Fruit fly (Drosophila melanogaster) whole organism, wandering third instar larva: Measurements from ENCODE around the gene CG15385.

Source experiments
- Abd-B ChIP-seq: fragments of >200 bp; optimal IDR thresholded peaks from 2 replicates; lab custom pipeline; 2017; ENCODE audit warnings: missing biosample characterization, missing genetic modification characterization
- CG32264 ChIP-seq: fragments of 200-800 bp; sonication (Bioruptor generic); optimal IDR thresholded peaks from 2 replicates; lab custom pipeline; 2016; ENCODE audit warnings: missing biosample characterization, missing genetic modification characterization
- CG9705 ChIP-seq: fragments of 200-800 bp; sonication (Bioruptor generic); optimal IDR thresholded peaks from 2 replicates; lab custom pipeline; 2018; ENCODE audit warnings: missing biosample characterization, mild to moderate bottlenecking, missing genetic modification characterization
- CrebA ChIP-seq: fragments of 200-800 bp; sonication (Bioruptor generic); optimal IDR thresholded peaks from 2 replicates; lab custom pipeline; 2016; ENCODE audit warnings: missing biosample characterization, mild to moderate bottlenecking, missing genetic modification characterization, borderline replicate concordance
- Dfd ChIP-seq: fragments of >200 bp; optimal IDR thresholded peaks from 2 replicates; lab custom pipeline; 2017; ENCODE audit warnings: missing biosample characterization, missing genetic modification characterization
- Dif ChIP-seq: fragments of 200-275, 200-300 bp; sonication (Bioruptor generic); optimal IDR thresholded peaks from 2 replicates; lab custom pipeline; 2018; ENCODE audit warnings: missing biosample characterization, missing genetic modification characterization; ENCODE audit not compliant: partially characterized antibody
- GATAd ChIP-seq: sonication (Bioruptor generic); optimal IDR thresholded peaks from 2 replicates; lab custom pipeline; 2016; ENCODE audit warnings: missing biosample characterization, missing genetic modification characterization
- HLH106 ChIP-seq: fragments of 200-800 bp; optimal IDR thresholded peaks from 3 replicates; lab custom pipeline; 2019; ENCODE audit warnings: missing biosample characterization, mild to moderate bottlenecking, missing genetic modification characterization, moderate library complexity
- Hnf4 ChIP-seq: fragments of 200-800 bp; sonication (Bioruptor generic); optimal IDR thresholded peaks from 2 replicates; lab custom pipeline; 2016; ENCODE audit warnings: missing biosample characterization, mild to moderate bottlenecking, missing genetic modification characterization
- Hr78 ChIP-seq: fragments of >200 bp; optimal IDR thresholded peaks from 2 replicates; lab custom pipeline; 2017; ENCODE audit warnings: missing biosample characterization, missing genetic modification characterization
- Hr83 ChIP-seq: fragments of 200-300 bp; sonication (Bioruptor generic); optimal IDR thresholded peaks from 2 replicates; lab custom pipeline; 2016; ENCODE audit warnings: missing biosample characterization, mild to moderate bottlenecking, missing genetic modification characterization, moderate library complexity; ENCODE audit not compliant: poor library complexity, severe bottlenecking
- Jra ChIP-seq: sonication (Bioruptor generic); optimal IDR thresholded peaks from 2 replicates; lab custom pipeline; 2016; ENCODE audit warnings: missing biosample characterization, missing genetic modification characterization
- Mio ChIP-seq: sonication (Bioruptor generic); optimal IDR thresholded peaks from 2 replicates; lab custom pipeline; 2016; ENCODE audit warnings: missing biosample characterization, missing genetic modification characterization
- Myc ChIP-seq: fragments of >200 bp; optimal IDR thresholded peaks from 2 replicates; lab custom pipeline; 2017
- N ChIP-seq: fragments of >200 bp; optimal IDR thresholded peaks from 2 replicates; lab custom pipeline; 2018; ENCODE audit warnings: missing biosample characterization, missing external identifiers, missing genetic modification characterization
- OdsH ChIP-seq: fragments of 200-800 bp; sonication (Bioruptor generic); optimal IDR thresholded peaks from 2 replicates; lab custom pipeline; 2016; ENCODE audit warnings: missing biosample characterization, mild to moderate bottlenecking, missing genetic modification characterization
- Rel ChIP-seq, 2 experiments: fragments of 200-800 bp; sonication (Bioruptor generic) in 1 of 2; optimal IDR thresholded peaks; 2 replicates in 1 of 2; 3 replicates in 1 of 2; lab custom pipeline; 2016 to 2019; ENCODE audit warnings: mild to moderate bottlenecking in 2 of 2, missing biosample characterization in 2 of 2, missing genetic modification characterization in 2 of 2, moderate library complexity in 1 of 2
- Sp1 ChIP-seq: fragments of 200-800 bp; sonication (Bioruptor generic); optimal IDR thresholded peaks from 3 replicates; lab custom pipeline; 2019; ENCODE audit warnings: missing biosample characterization, mild to moderate bottlenecking, missing genetic modification characterization, moderate library complexity
- Vsx2 ChIP-seq: fragments of 200-300, 225-300 bp; sonication (Bioruptor generic); optimal IDR thresholded peaks from 2 replicates; lab custom pipeline; 2018; ENCODE audit warnings: missing biosample characterization, missing genetic modification characterization; ENCODE audit not compliant: partially characterized antibody
- br ChIP-seq: fragments of 200-800 bp; sonication (Bioruptor generic); optimal IDR thresholded peaks from 2 replicates; lab custom pipeline; 2016; ENCODE audit warnings: missing biosample characterization, missing genetic modification characterization
- brk ChIP-seq: fragments of 200-800 bp; sonication (Bioruptor generic); optimal IDR thresholded peaks from 2 replicates; lab custom pipeline; 2016; ENCODE audit warnings: missing biosample characterization, mild to moderate bottlenecking, missing genetic modification characterization
- dl ChIP-seq, 2 experiments: fragments of 175-275, 200-275 bp in 1 of 2; fragments of 200-275 bp in 1 of 2; sonication (Bioruptor generic); optimal IDR thresholded peaks; lab custom pipeline; 2018; ENCODE audit warnings: mild to moderate bottlenecking in 2 of 2, missing biosample characterization in 2 of 2, missing genetic modification characterization in 2 of 2, moderate library complexity in 2 of 2; ENCODE audit not compliant: partially characterized antibody in 2 of 2, insufficient read depth in 1 of 2
- dmrt93B ChIP-seq: fragments of 200-800 bp; sonication (Bioruptor generic); optimal IDR thresholded peaks from 2 replicates; lab custom pipeline; 2018; ENCODE audit warnings: missing biosample characterization, mild to moderate bottlenecking, missing genetic modification characterization
- dsf ChIP-seq: sonication (Bioruptor generic); optimal IDR thresholded peaks from 2 replicates; lab custom pipeline; 2016; ENCODE audit warnings: missing biosample characterization, missing genetic modification characterization, borderline replicate concordance
- ey ChIP-seq: fragments of 200-800 bp; sonication (Bioruptor generic); optimal IDR thresholded peaks from 2 replicates; lab custom pipeline; 2016; ENCODE audit warnings: missing biosample characterization, missing genetic modification characterization
- foxo ChIP-seq, 2 experiments: fragments of 200-800 bp; sonication (Bioruptor generic); optimal IDR thresholded peaks; 2 replicates in 1 of 2; 3 replicates in 1 of 2; lab custom pipeline; 2016 to 2017; ENCODE audit warnings: missing biosample characterization in 2 of 2, missing genetic modification characterization in 2 of 2
- fru ChIP-seq: fragments of 200-800 bp; sonication (Bioruptor generic); optimal IDR thresholded peaks from 3 replicates; lab custom pipeline; 2016; ENCODE audit warnings: missing biosample characterization, mild to moderate bottlenecking, missing genetic modification characterization
- h ChIP-seq: fragments of 200-800 bp; sonication (Bioruptor generic); optimal IDR thresholded peaks from 3 replicates; lab custom pipeline; 2016; ENCODE audit warnings: missing biosample characterization, mild to moderate bottlenecking, missing genetic modification characterization
- jim ChIP-seq: fragments of 175-275, 200-325 bp; sonication (Bioruptor generic); optimal IDR thresholded peaks from 2 replicates; lab custom pipeline; 2016; ENCODE audit warnings: missing biosample characterization, mild to moderate bottlenecking, missing genetic modification characterization
- lola ChIP-seq: fragments of >200 bp; optimal IDR thresholded peaks from 2 replicates; lab custom pipeline; 2017; ENCODE audit warnings: missing biosample characterization, missing genetic modification characterization
- pan ChIP-seq: fragments of >200 bp; optimal IDR thresholded peaks from 2 replicates; lab custom pipeline; 2017
- psq ChIP-seq: fragments of 200-800 bp; sonication (Bioruptor generic); optimal IDR thresholded peaks from 3 replicates; lab custom pipeline; 2017; ENCODE audit warnings: missing biosample characterization, mild to moderate bottlenecking, missing genetic modification characterization, moderate library complexity
- rgr ChIP-seq: fragments of 200-800 bp; sonication (Bioruptor generic); optimal IDR thresholded peaks from 3 replicates; lab custom pipeline; 2016; ENCODE audit warnings: missing biosample characterization, mild to moderate bottlenecking, missing genetic modification characterization
- sage ChIP-seq: fragments of 200-800 bp; sonication (Bioruptor generic); optimal IDR thresholded peaks from 2 replicates; lab custom pipeline; 2016; ENCODE audit warnings: missing biosample characterization, mild to moderate bottlenecking, missing genetic modification characterization
- sv ChIP-seq: fragments of 200-800 bp; sonication (Bioruptor generic); optimal IDR thresholded peaks from 3 replicates; lab custom pipeline; 2016; ENCODE audit warnings: missing biosample characterization, missing genetic modification characterization
- tai ChIP-seq: sonication (Bioruptor generic); optimal IDR thresholded peaks from 2 replicates; lab custom pipeline; 2016; ENCODE audit warnings: missing biosample characterization, missing genetic modification characterization
- usp ChIP-seq: fragments of >200 bp; optimal IDR thresholded peaks from 2 replicates; lab custom pipeline; 2017; ENCODE audit warnings: missing biosample characterization, missing genetic modification characterization
- woc ChIP-seq: sonication (Bioruptor generic); optimal IDR thresholded peaks from 2 replicates; lab custom pipeline; 2016; ENCODE audit warnings: missing biosample characterization, mild to moderate bottlenecking, missing genetic modification characterization

Gene CG15385

dm6 chr2L:2177312-2177968 lies 34.9 kb downstream of the CG15385 start:
- TF ChIP-seq Hr78 = no peak
- TF ChIP-seq dsf (GFP tag; lab: Kevin White, UChicago) = no peak
- TF ChIP-seq Sp1 (GFP tag; lab: Kevin White, UChicago) = peak; percentile 31
- peak in 1 of 2 experiments; percentile 72 for TF ChIP-seq foxo (GFP tag; optimal IDR thresholded peaks at IDR 0.05; lab: Kevin White, UChicago)
- TF ChIP-seq Vsx2 (GFP tag; lab: Kevin White, UChicago) = no peak
- no peak for TF ChIP-seq lola (GFP tag; lab: Kevin White, UChicago)
- TF ChIP-seq Hnf4 (GFP tag; lab: Kevin White, UChicago) = peak; percentile 38
- TF ChIP-seq OdsH (GFP tag; lab: Kevin White, UChicago) = peak; percentile 38
- no peak for TF ChIP-seq CG32264 (GFP tag; lab: Kevin White, UChicago)
- peak; percentile 45 for TF ChIP-seq sv (GFP tag; lab: Kevin White, UChicago)
- TF ChIP-seq rgr (GFP tag; lab: Kevin White, UChicago) = peak; percentile 65
- TF ChIP-seq Dif = no peak
- no peak for TF ChIP-seq brk (GFP tag; lab: Kevin White, UChicago)
- TF ChIP-seq Mio (GFP tag; lab: Kevin White, UChicago) = no peak
- peak; percentile 46 for TF ChIP-seq HLH106 (tag; lab: Kevin White, UChicago)
- TF ChIP-seq br (GFP tag; lab: Kevin White, UChicago) = peak; percentile 49
- TF ChIP-seq Myc (lab: Kevin White, UChicago) = no peak
- TF ChIP-seq jim (GFP tag; lab: Kevin White, UChicago) = no peak
- TF ChIP-seq Rel (GFP tag; optimal IDR thresholded peaks at IDR 0.05; lab: Kevin White, UChicago) = no peak
- peak; percentile 55 for TF ChIP-seq Rel (tag; optimal IDR thresholded peaks at IDR 0.05; lab: Kevin White, UChicago)
- no peak for TF ChIP-seq dl (GFP tag; optimal IDR thresholded peaks at IDR 0.05; lab: Kevin White, UChicago; ENCODE audit: insufficient read depth in 1 of 2, partially characterized antibody in 2 of 2)
- no peak for TF ChIP-seq psq
- TF ChIP-seq dmrt93B (GFP tag; lab: Kevin White, UChicago) = peak; percentile 43
- no peak for TF ChIP-seq CrebA (GFP tag; lab: Kevin White, UChicago)
- peak; percentile 59 for TF ChIP-seq woc (GFP tag; lab: Kevin White, UChicago)
- peak; percentile 15 for TF ChIP-seq Hr83
- no peak for TF ChIP-seq sage
- peak; percentile 29 for TF ChIP-seq tai (GFP tag; lab: Kevin White, UChicago)
- peak; percentile 74 for TF ChIP-seq fru (GFP tag; lab: Kevin White, UChicago)
- TF ChIP-seq usp (GFP tag; lab: Kevin White, UChicago) = no peak
- no peak for TF ChIP-seq pan
- no peak for TF ChIP-seq Abd-B
- no peak for TF ChIP-seq Dfd (GFP tag; lab: Kevin White, UChicago)
- TF ChIP-seq h (GFP tag; lab: Kevin White, UChicago) = peak; percentile 63
- TF ChIP-seq CG9705 = no peak
- TF ChIP-seq ey (GFP tag; lab: Kevin White, UChicago) = peak; percentile 52
- no peak for TF ChIP-seq Jra
- no peak for TF ChIP-seq N (GFP tag; lab: Kevin White, UChicago)
- TF ChIP-seq GATAd (GFP tag; lab: Kevin White, UChicago) = no peak

dm6 chr2L:2175930-2176643 lies 36.3 kb downstream of the CG15385 start:
- TF ChIP-seq Vsx2 (GFP tag; lab: Kevin White, UChicago) (no peak), lola (GFP tag; lab: Kevin White, UChicago) (no peak), Dfd (GFP tag; lab: Kevin White, UChicago) (no peak), pan (no peak), fru (GFP tag; lab: Kevin White, UChicago) (peak; percentile 73), N (GFP tag; lab: Kevin White, UChicago) (no peak), sv (GFP tag; lab: Kevin White, UChicago) (no peak), CG32264 (GFP tag; lab: Kevin White, UChicago) (no peak), tai (GFP tag; lab: Kevin White, UChicago) (no peak), dmrt93B (GFP tag; lab: Kevin White, UChicago) (peak; percentile 37), Hnf4 (GFP tag; lab: Kevin White, UChicago) (no peak), rgr (GFP tag; lab: Kevin White, UChicago) (peak; percentile 54), Abd-B (no peak), CrebA (GFP tag; lab: Kevin White, UChicago) (peak; percentile 60), usp (GFP tag; lab: Kevin White, UChicago) (no peak), psq (no peak), OdsH (GFP tag; lab: Kevin White, UChicago) (peak; percentile 67), Hr78 (no peak), sage (peak; percentile 39), jim (GFP tag; lab: Kevin White, UChicago) (no peak), CG9705 (no peak), Sp1 (GFP tag; lab: Kevin White, UChicago) (peak; percentile 60), Mio (GFP tag; lab: Kevin White, UChicago) (no peak), ey (GFP tag; lab: Kevin White, UChicago) (peak; percentile 67), Rel (GFP tag; optimal IDR thresholded peaks at IDR 0.05; lab: Kevin White, UChicago) (no peak), Rel (tag; optimal IDR thresholded peaks at IDR 0.05; lab: Kevin White, UChicago) (peak; percentile 70), dl (GFP tag; optimal IDR thresholded peaks at IDR 0.05; lab: Kevin White, UChicago; ENCODE audit: insufficient read depth in 1 of 2, partially characterized antibody in 2 of 2) (no peak), brk (GFP tag; lab: Kevin White, UChicago) (peak; percentile 69), Hr83 (peak; percentile 17), Dif (no peak), foxo (GFP tag; optimal IDR thresholded peaks at IDR 0.05; lab: Kevin White, UChicago) (peak in 1 of 2 experiments; percentile 64), woc (GFP tag; lab: Kevin White, UChicago) (peak; percentile 41), dsf (GFP tag; lab: Kevin White, UChicago) (no peak), Jra (no peak), Myc (lab: Kevin White, UChicago) (no peak), GATAd (GFP tag; lab: Kevin White, UChicago) (no peak), br (GFP tag; lab: Kevin White, UChicago) (peak; percentile 30), HLH106 (tag; lab: Kevin White, UChicago) (peak; percentile 75), h (GFP tag; lab: Kevin White, UChicago) (peak; percentile 74)
